Worm (Caenorhabditis elegans): ENCODE results near the gene eif-2Balpha.

Gene eif-2Balpha

ce11 chrIII:9559381-9559881, 16.5 kb downstream of the eif-2Balpha start, which contains the start of gene C48B4.7:
TSS of gene C48B4.7 (minus strand) at chrIII:9559431.
- TF ChIP-seq dao-5 (tag; optimal IDR thresholded peaks at IDR 0.05) (no peak), W03F9.2 (tag; optimal IDR thresholded peaks at IDR 0.05) (peak; percentile 15)

ce11 chrIII:9561158-9561557, 18.2 kb downstream of the eif-2Balpha start, which contains the start of gene C48B4.8:
TSS of gene C48B4.8 (minus strand) at chrIII:9561258.
- no peak for TF ChIP-seq dao-5 (tag; optimal IDR thresholded peaks at IDR 0.05)
- no peak for TF ChIP-seq W03F9.2 (tag; optimal IDR thresholded peaks at IDR 0.05)
- TF ChIP-seq him-1 (tag; optimal IDR thresholded peaks at IDR 0.05) = no peak

- TF ChIP-seq him-1 (tag; optimal IDR thresholded peaks at IDR 0.05) = no peak
- no peak for TF ChIP-seq W03F9.2 (tag; optimal IDR thresholded peaks at IDR 0.05)
- no peak for TF ChIP-seq dao-5 (tag; optimal IDR thresholded peaks at IDR 0.05)
Measured at ce11 chrIII:9563235-9563634, 20.3 kb downstream of the eif-2Balpha start, which contains the start of gene C48B4.9. TSS of gene C48B4.9 (minus strand) at chrIII:9563335.

- no peak for TF ChIP-seq W03F9.2 (tag; optimal IDR thresholded peaks at IDR 0.05)
- TF ChIP-seq dao-5 (tag; optimal IDR thresholded peaks at IDR 0.05) = no peak
- no peak for TF ChIP-seq him-1 (tag; optimal IDR thresholded peaks at IDR 0.05)
Measured at ce11 chrIII:9564410-9564809, 21.5 kb downstream of the eif-2Balpha start, which contains the start of gene C48B4.10. TSS of gene C48B4.10 (minus strand) at chrIII:9564510.

- no peak for TF ChIP-seq dao-5 (tag; optimal IDR thresholded peaks at IDR 0.05)
- no peak for TF ChIP-seq him-1 (tag; optimal IDR thresholded peaks at IDR 0.05)
- TF ChIP-seq W03F9.2 (tag; optimal IDR thresholded peaks at IDR 0.05) = no peak
Measured at ce11 chrIII:9565973-9566372, 23.1 kb downstream of the eif-2Balpha start, which contains the start of gene C48B4.11. TSS of gene C48B4.11 (minus strand) at chrIII:9566115.

ce11 chrIII:9568451-9568850, 25.5 kb downstream of the eif-2Balpha start, which contains the start of gene C48B4.13:
TSS of gene C48B4.13 (plus strand) at chrIII:9568751.
- TF ChIP-seq W03F9.2 (tag; optimal IDR thresholded peaks at IDR 0.05) (no peak), him-1 (tag; optimal IDR thresholded peaks at IDR 0.05) (no peak), dao-5 (tag; optimal IDR thresholded peaks at IDR 0.05) (no peak)

- TF ChIP-seq W03F9.2 (tag; optimal IDR thresholded peaks at IDR 0.05) (no peak), him-1 (tag; optimal IDR thresholded peaks at IDR 0.05) (no peak), dao-5 (tag; optimal IDR thresholded peaks at IDR 0.05) (no peak)
Measured at ce11 chrIII:9570869-9571268, 27.9 kb downstream of the eif-2Balpha start.

ce11 chrIII:9580039-9580891, 37.3 kb downstream of the eif-2Balpha start, which contains the start of gene ced-7:
TSS of gene ced-7 (minus strand) at chrIII:9580089.
- TF ChIP-seq W03F9.2 (tag; optimal IDR thresholded peaks at IDR 0.05) (no peak), him-1 (tag; optimal IDR thresholded peaks at IDR 0.05) (no peak), dao-5 (tag; optimal IDR thresholded peaks at IDR 0.05) (no peak)

ce11 chrIII:9582240-9582639, 39.3 kb downstream of the eif-2Balpha start, which contains the start of gene C48B4.3:
TSS of gene C48B4.3 (minus strand) at chrIII:9582388.
- no peak for TF ChIP-seq dao-5 (tag; optimal IDR thresholded peaks at IDR 0.05)
- no peak for TF ChIP-seq W03F9.2 (tag; optimal IDR thresholded peaks at IDR 0.05)
- no peak for TF ChIP-seq him-1 (tag; optimal IDR thresholded peaks at IDR 0.05)

ce11 chrIII:9583224-9583623, 40.3 kb downstream of the eif-2Balpha start:
- TF ChIP-seq W03F9.2 (tag; optimal IDR thresholded peaks at IDR 0.05) (no peak), dao-5 (tag; optimal IDR thresholded peaks at IDR 0.05) (no peak), him-1 (tag; optimal IDR thresholded peaks at IDR 0.05) (no peak)

ce11 chrIII:9585314-9585713, 42.4 kb downstream of the eif-2Balpha start:
- TF ChIP-seq dao-5 (tag; optimal IDR thresholded peaks at IDR 0.05) = no peak
- no peak for TF ChIP-seq W03F9.2 (tag; optimal IDR thresholded peaks at IDR 0.05)
- no peak for TF ChIP-seq him-1 (tag; optimal IDR thresholded peaks at IDR 0.05)

ce11 chrIII:9590212-9590611, 47.3 kb downstream of the eif-2Balpha start:
- TF ChIP-seq dao-5 (tag; optimal IDR thresholded peaks at IDR 0.05) = no peak
- no peak for TF ChIP-seq him-1 (tag; optimal IDR thresholded peaks at IDR 0.05)
- TF ChIP-seq W03F9.2 (tag; optimal IDR thresholded peaks at IDR 0.05) = no peak

ce11 chrIII:9592118-9592517, 49.2 kb downstream of the eif-2Balpha start, which contains the start of gene acox-1.5:
TSS of gene acox-1.5 (minus strand) at chrIII:9592192.
- no peak for TF ChIP-seq dao-5 (tag; optimal IDR thresholded peaks at IDR 0.05)
- TF ChIP-seq him-1 (tag; optimal IDR thresholded peaks at IDR 0.05) = no peak
- no peak for TF ChIP-seq W03F9.2 (tag; optimal IDR thresholded peaks at IDR 0.05)
